Worm (Caenorhabditis elegans): ENCODE measurements around the gene twk-11.
"Not testable (repeated sequence)": the region's sequence is repeated elsewhere in the genome, so short reads cannot be mapped to it uniquely, and the experiment has no call there.

twk-11 gene

ce11 chrV:7060396-7060795, 24.0 kb upstream of the twk-11 start, which contains the start of the genes Y57E12AL.6 and Y57E12AL.1 (continued):
- TF ChIP-seq bed-3 (GFP tag; optimal IDR thresholded peaks at IDR 0.05), result peak; percentile 39
- peak; percentile 71 for TF ChIP-seq zip-8 (tag; optimal IDR thresholded peaks at IDR 0.05)
- peak; percentile 11 for TF ChIP-seq sem-2 (GFP tag; optimal IDR thresholded peaks at IDR 0.05)
- TF ChIP-seq ceh-39 (tag; optimal IDR thresholded peaks at IDR 0.05), result peak; percentile 56
- TF ChIP-seq sptf-1 (tag; optimal IDR thresholded peaks at IDR 0.05), result peak; percentile 89
- peak; percentile 55 for TF ChIP-seq unc-120 (tag; optimal IDR thresholded peaks at IDR 0.05; ENCODE audit: poor library complexity, severe bottlenecking)

- no peak for TF ChIP-seq bed-3 (GFP tag; optimal IDR thresholded peaks at IDR 0.05)
- no peak for TF ChIP-seq elt-1 (tag; optimal IDR thresholded peaks at IDR 0.05; ENCODE audit: borderline replicate concordance, insufficient read depth)
- TF ChIP-seq drap-1 (GFP tag; optimal IDR thresholded peaks at IDR 0.05), result no peak
- TF ChIP-seq mab-5 (tag; optimal IDR thresholded peaks at IDR 0.05), result no peak
These were observed 23.0 kb upstream of the twk-11 start, which contains the start of gene mdt-6 for ce11 chrV:7059350-7059749. Gene mdt-6 (minus strand): TSS chrV:7059624.

ce11 chrV:7057795-7058194, 21.4 kb upstream of the twk-11 start, which contains the start of gene Y57E12AL.2:
Gene Y57E12AL.2 (plus strand): TSS chrV:7058095.
- not testable (repeated sequence) for TF ChIP-seq nhr-237, nhr-76, mep-1 (tag; optimal IDR thresholded peaks at IDR 0.05)

- TF ChIP-seq nhr-237 (tag; optimal IDR thresholded peaks at IDR 0.05), result no peak
- TF ChIP-seq lsy-2 (tag; optimal IDR thresholded peaks at IDR 0.05), result no peak
- no peak for TF ChIP-seq mab-5 (tag; optimal IDR thresholded peaks at IDR 0.05)
- TF ChIP-seq pha-4 (tag; optimal IDR thresholded peaks at IDR 0.05), result no peak
- TF ChIP-seq unc-120 (tag; optimal IDR thresholded peaks at IDR 0.05; ENCODE audit: poor library complexity, severe bottlenecking), result no peak
- TF ChIP-seq nhr-2 (tag; optimal IDR thresholded peaks at IDR 0.05), result no peak
- TF ChIP-seq zip-8 (tag; optimal IDR thresholded peaks at IDR 0.05), result no peak
- no peak for TF ChIP-seq ham-2 (GFP tag; optimal IDR thresholded peaks at IDR 0.05)
- no peak for TF ChIP-seq unc-62 (GFP tag; optimal IDR thresholded peaks at IDR 0.05)
- TF ChIP-seq ztf-11 (tag; optimal IDR thresholded peaks at IDR 0.05), result no peak
- no peak for TF ChIP-seq cnd-1 (tag; optimal IDR thresholded peaks at IDR 0.05)
- TF ChIP-seq elt-1 (tag; optimal IDR thresholded peaks at IDR 0.05; ENCODE audit: borderline replicate concordance, insufficient read depth), result no peak
- no peak for TF ChIP-seq nhr-12 (tag; optimal IDR thresholded peaks at IDR 0.05)
- no peak for TF ChIP-seq mep-1 (tag; optimal IDR thresholded peaks at IDR 0.05)
- TF ChIP-seq elt-3 (tag; optimal IDR thresholded peaks at IDR 0.05), result no peak
- no peak for TF ChIP-seq ceh-43 (GFP tag; optimal IDR thresholded peaks at IDR 0.05)
- TF ChIP-seq M03D4.4 (tag; optimal IDR thresholded peaks at IDR 0.05), result no peak
- no peak for TF ChIP-seq bed-3 (GFP tag; optimal IDR thresholded peaks at IDR 0.05)
These were observed 18.2 kb upstream of the twk-11 start, which contains the start of gene spig-8 for ce11 chrV:7054598-7054997. Gene spig-8 (plus strand): TSS chrV:7054898.

ce11 chrV:7053100-7053499, 16.7 kb upstream of the twk-11 start, which contains the start of gene txt-17:
Gene txt-17 (minus strand): TSS chrV:7053200.
- TF ChIP-seq sptf-1 (tag; optimal IDR thresholded peaks at IDR 0.05) (no peak), tbx-8 (GFP tag; optimal IDR thresholded peaks at IDR 0.05) (no peak), sem-2 (GFP tag; optimal IDR thresholded peaks at IDR 0.05) (no peak), ztf-11 (tag; optimal IDR thresholded peaks at IDR 0.05) (no peak), flh-1 (GFP tag; optimal IDR thresholded peaks at IDR 0.05) (no peak), nhr-28 (tag; optimal IDR thresholded peaks at IDR 0.05) (no peak), M03D4.4 (tag; optimal IDR thresholded peaks at IDR 0.05) (no peak), nhr-2 (tag; optimal IDR thresholded peaks at IDR 0.05) (no peak)

- TF ChIP-seq ceh-83 (GFP tag; optimal IDR thresholded peaks at IDR 0.05), result no peak
- no peak for TF ChIP-seq nhr-12 (tag; optimal IDR thresholded peaks at IDR 0.05)
- TF ChIP-seq cnd-1 (tag; optimal IDR thresholded peaks at IDR 0.05), result no peak
- TF ChIP-seq ces-1 (GFP tag; optimal IDR thresholded peaks at IDR 0.05), result no peak
- no peak for TF ChIP-seq mab-5 (tag; optimal IDR thresholded peaks at IDR 0.05)
- TF ChIP-seq unc-120 (tag; optimal IDR thresholded peaks at IDR 0.05; ENCODE audit: poor library complexity, severe bottlenecking), result no peak
- no peak for TF ChIP-seq nhr-28 (tag; optimal IDR thresholded peaks at IDR 0.05)
- no peak for TF ChIP-seq nhr-237 (tag; optimal IDR thresholded peaks at IDR 0.05)
- TF ChIP-seq mep-1 (tag; optimal IDR thresholded peaks at IDR 0.05), result no peak
These were observed 14.9 kb upstream of the twk-11 start, which contains the start of the genes tofu-2 and spig-1 for ce11 chrV:7051133-7051765. Gene tofu-2 (minus strand): TSS chrV:7051248. Gene spig-1 (plus strand): TSS chrV:7051715.

All from whole organism, mixed stage, embryonic.